Worm (Caenorhabditis elegans) whole organism, late embryonic: ENCODE results near the gene let-418.

Experiments
- Y22D7AL.16 ChIP-seq: sonication (generic microtip); optimal IDR thresholded peaks from 2 replicates; lab custom pipeline; 2016; ENCODE audit warnings: missing genetic modification characterization, missing compliant biosample characterization
- ama-1 ChIP-seq: fragments of 150-350 bp; optimal IDR thresholded peaks from 2 replicates; lab custom pipeline; 2014
- elt-2 ChIP-seq: sonication (generic microtip); optimal IDR thresholded peaks from 2 replicates; lab custom pipeline; 2016; ENCODE audit warnings: missing genetic modification reagents, missing genetic modification characterization, missing compliant biosample characterization
- gmeb-2 ChIP-seq: sonication (generic microtip); optimal IDR thresholded peaks from 2 replicates; lab custom pipeline; 2016; ENCODE audit warnings: missing genetic modification characterization, inconsistent platforms, missing compliant biosample characterization
- hlh-8 ChIP-seq: sonication (generic microtip); optimal IDR thresholded peaks from 2 replicates; lab custom pipeline; 2016; ENCODE audit warnings: missing genotype, missing genetic modification characterization, missing compliant biosample characterization
- lin-11 ChIP-seq: fragments of 200-800 bp; sonication (Bioruptor generic); optimal IDR thresholded peaks from 2 replicates; lab custom pipeline; 2018; ENCODE audit warnings: mild to moderate bottlenecking, missing genetic modification characterization, missing compliant biosample characterization
- nhr-11 ChIP-seq: fragments of 150-350 bp; optimal IDR thresholded peaks from 2 replicates; lab custom pipeline; 2014; ENCODE audit warnings: missing biosample characterization, missing genetic modification characterization
- nhr-232 ChIP-seq: sonication (generic microtip); optimal IDR thresholded peaks from 2 replicates; lab custom pipeline; 2016; ENCODE audit warnings: missing genetic modification characterization, missing compliant biosample characterization
- rnt-1 ChIP-seq: sonication (generic microtip); optimal IDR thresholded peaks from 2 replicates; lab custom pipeline; 2016; ENCODE audit warnings: missing genetic modification characterization, missing compliant biosample characterization
- sox-4 ChIP-seq: sonication (generic microtip); optimal IDR thresholded peaks from 2 replicates; lab custom pipeline; 2017; ENCODE audit warnings: mild to moderate bottlenecking, missing genetic modification characterization, inconsistent platforms, missing compliant biosample characterization
- ztf-16 ChIP-seq: sonication (generic microtip); optimal IDR thresholded peaks from 2 replicates; lab custom pipeline; 2017; ENCODE audit warnings: missing genetic modification characterization, missing compliant biosample characterization

DNA sequence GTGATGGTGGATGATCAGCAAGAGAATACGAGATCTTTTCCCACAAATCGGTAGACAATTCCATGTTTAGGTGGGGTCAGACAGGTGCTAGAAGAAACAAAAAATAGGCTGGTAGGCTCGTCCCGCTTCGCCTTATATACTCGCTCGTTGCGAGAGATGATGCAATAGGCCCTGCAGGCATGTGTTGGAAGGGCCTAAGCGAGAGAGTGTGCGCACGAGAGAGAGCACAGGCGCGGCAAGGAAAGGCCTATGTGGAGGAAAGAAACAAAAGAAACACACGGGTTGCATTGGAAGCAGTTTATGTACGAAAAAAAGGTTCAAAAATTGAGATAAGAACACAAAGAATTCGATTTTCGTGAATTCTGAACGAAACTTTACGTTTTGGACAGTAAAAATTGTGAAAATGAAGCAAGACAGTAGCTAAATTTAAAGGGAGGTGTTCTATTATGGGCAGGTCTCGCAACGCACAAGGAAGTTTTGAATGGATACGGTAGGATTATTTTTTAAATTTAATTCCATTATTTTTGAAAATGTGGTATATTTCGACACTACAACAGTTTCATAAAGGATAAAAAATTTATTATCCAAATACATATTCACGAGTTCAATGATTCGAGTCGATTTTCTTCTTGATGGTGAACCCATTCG, 45.8 kb upstream of the let-418 start, which contains the start of gene F44E7.5:
- TF ChIP-seq gmeb-2 (tag; lab: Kevin White, UChicago) (no peak), Y22D7AL.16 (no peak), nhr-11 (tag; lab: Kevin White, UChicago) (no peak), rnt-1 (no peak), lin-11 (tag; lab: Kevin White, UChicago) (no peak), ama-1 (lab: Kevin White, UChicago) (no peak), ztf-16 (tag; lab: Kevin White, UChicago) (no peak), sox-4 (tag; lab: Kevin White, UChicago) (no peak), elt-2 (no peak), hlh-8 (tag; lab: Kevin White, UChicago) (no peak), nhr-232 (tag; lab: Kevin White, UChicago) (no peak)
